Worm (Caenorhabditis elegans) whole organism, young adult: ENCODE measurements around the gene C28H8.8.

ENCODE experiments used
- F39B2.1 ChIP-seq: fragments of 200-800 bp; sonication (Bioruptor generic); IDR thresholded peaks from 2 replicates; pipeline ENCODE4 v1.3.6; 2022; ENCODE audit warnings: missing genetic modification reagents, missing genetic modification characterization, missing compliant biosample characterization
- F57C9.4 ChIP-seq: sonication (generic microtip); optimal IDR thresholded peaks from 2 replicates; lab custom pipeline; 2017; ENCODE audit warnings: mild to moderate bottlenecking, missing genetic modification characterization, missing compliant biosample characterization
- ZK185.1 ChIP-seq: sonication (generic microtip); optimal IDR thresholded peaks from 2 replicates; lab custom pipeline; 2016; ENCODE audit warnings: mild to moderate bottlenecking, missing genetic modification characterization, missing compliant biosample characterization; ENCODE audit not compliant: poor library complexity, severe bottlenecking
- ceh-58 ChIP-seq: fragments of 200-800 bp; sonication (Bioruptor generic); IDR thresholded peaks from 2 replicates; pipeline ENCODE4 v1.3.6; 2022; ENCODE audit warnings: missing genetic modification characterization, missing compliant biosample characterization
- ekl-4 ChIP-seq: fragments of 200-800 bp; sonication (Bioruptor generic); IDR thresholded peaks from 2 replicates; pipeline ENCODE4 v1.3.6; 2022; ENCODE audit warnings: missing genetic modification reagents, missing genetic modification characterization, missing compliant biosample characterization

DNA sequence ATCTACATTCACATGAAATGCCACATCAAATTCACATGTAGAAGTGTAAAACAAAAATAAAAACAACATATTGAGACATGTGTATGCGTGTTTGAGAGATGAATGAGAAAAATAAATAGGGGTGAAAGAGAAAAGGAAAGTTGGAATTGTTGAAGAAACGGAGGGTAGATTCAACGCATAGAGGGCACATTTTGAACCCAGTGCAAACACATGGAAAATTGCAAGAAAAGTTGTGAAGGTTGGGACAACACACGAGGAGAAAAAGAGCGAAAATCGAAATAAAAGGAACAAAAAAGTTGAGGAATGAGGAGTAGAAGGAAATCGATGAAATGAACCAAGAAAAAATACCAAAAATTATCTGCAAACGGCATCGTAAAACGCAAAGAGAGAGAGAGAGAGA is 49.0 kb downstream of the C28H8.8 start:
- TF ChIP-seq ceh-58 (GFP tag; lab: Robert Waterston, UW): no peak
- TF ChIP-seq ZK185.1 (tag; lab: Kevin White, UChicago): no peak
- TF ChIP-seq F39B2.1 (GFP tag; lab: Robert Waterston, UW): no peak
- TF ChIP-seq ekl-4 (GFP tag; lab: Robert Waterston, UW): no peak
- TF ChIP-seq F57C9.4 (tag; lab: Kevin White, UChicago): no peak
